Worm (Caenorhabditis elegans): ENCODE data around the gene sel-12.

sel-12 gene

ce11 chrX:932874-933273 is 17.2 kb downstream of the sel-12 start (continued):
- TF ChIP-seq nhr-85 (tag) (no peak), nhr-71 (tag; optimal IDR thresholded peaks at IDR 0.05) (no peak), elt-2 (tag; optimal IDR thresholded peaks at IDR 0.05) (no peak), ets-5 (GFP tag; IDR thresholded peaks at IDR 0.05) (no peak), elt-3 (tag; optimal IDR thresholded peaks at IDR 0.05) (no peak), mab-9 (GFP tag; IDR thresholded peaks at IDR 0.05) (no peak), nhr-76 (tag; optimal IDR thresholded peaks at IDR 0.05) (no peak), nhr-19 (GFP tag; conservative IDR thresholded peaks at IDR 0.05) (no peak), hpl-2 (GFP tag; optimal IDR thresholded peaks at IDR 0.05) (no peak), C04F5.9 (tag; optimal IDR thresholded peaks at IDR 0.05) (no peak), grh-1 (GFP tag; IDR thresholded peaks at IDR 0.05) (no peak), ceh-82 (tag; optimal IDR thresholded peaks at IDR 0.05) (peak in 2 of 3 experiments; percentile 37 to 45), pag-3 (tag; optimal IDR thresholded peaks at IDR 0.05; ENCODE audit: borderline replicate concordance, insufficient read depth) (no peak), lin-14 (GFP tag; optimal IDR thresholded peaks at IDR 0.05) (peak; percentile 84), zip-4 (GFP tag; optimal IDR thresholded peaks at IDR 0.05) (no peak), snu-23 (GFP tag; optimal IDR thresholded peaks at IDR 0.05) (peak; percentile 17), skn-1 (tag; optimal IDR thresholded peaks at IDR 0.05) (peak; percentile 55), egl-27 (tag; optimal IDR thresholded peaks at IDR 0.05) (no peak), Y116A8C.19 (tag; optimal IDR thresholded peaks at IDR 0.05; ENCODE audit: borderline replicate concordance) (no peak), dpl-1 (GFP tag; optimal IDR thresholded peaks at IDR 0.05) (peak in 1 of 3 experiments; percentile 8), mdl-1 (tag; optimal IDR thresholded peaks at IDR 0.05) (peak in 1 of 2 experiments; percentile 0), unc-130 (tag; optimal IDR thresholded peaks at IDR 0.05) (peak; percentile 13), nhr-28 (tag; optimal IDR thresholded peaks at IDR 0.05) (no peak), vab-15 (tag; optimal IDR thresholded peaks at IDR 0.05) (no peak), C34B4.2 (tag; optimal IDR thresholded peaks at IDR 0.05) (no peak), ceh-63 (GFP tag; optimal IDR thresholded peaks at IDR 0.05) (no peak), unc-86 (tag; optimal IDR thresholded peaks at IDR 0.05) (peak; percentile 37), fkh-4 (tag; optimal IDR thresholded peaks at IDR 0.05; ENCODE audit: borderline replicate concordance) (no peak), pqm-1 (tag; optimal IDR thresholded peaks at IDR 0.05) (no peak), nhr-47 (tag; optimal IDR thresholded peaks at IDR 0.05) (peak; percentile 47), swsn-7 (tag; optimal IDR thresholded peaks at IDR 0.05) (peak; percentile 30), efl-1 (optimal IDR thresholded peaks at IDR 0.05) (peak in 1 of 2 experiments; percentile 20), efl-1 (GFP tag; optimal IDR thresholded peaks at IDR 0.05 in 1 of 2) (peak in 1 of 2 experiments; percentile 65)

- TF ChIP-seq nhr-20 (tag; optimal IDR thresholded peaks at IDR 0.05) (no peak), irx-1 (tag; optimal IDR thresholded peaks at IDR 0.05) (no peak), lin-39 (tag; optimal IDR thresholded peaks at IDR 0.05) (no peak), fkh-4 (tag; optimal IDR thresholded peaks at IDR 0.05; ENCODE audit: borderline replicate concordance) (no peak), ceh-8 (GFP tag; optimal IDR thresholded peaks at IDR 0.05) (no peak), ama-1 (optimal IDR thresholded peaks at IDR 0.05) (no peak), isw-1 (GFP tag; IDR thresholded peaks at IDR 0.05) (no peak), nhr-11 (tag; optimal IDR thresholded peaks at IDR 0.05) (no peak), skn-1 (tag; optimal IDR thresholded peaks at IDR 0.05) (no peak), aly-2 (tag; optimal IDR thresholded peaks at IDR 0.05) (no peak), C04F5.9 (tag; optimal IDR thresholded peaks at IDR 0.05) (no peak), lin-13 (GFP tag; optimal IDR thresholded peaks at IDR 0.05) (no peak), blmp-1 (tag; optimal IDR thresholded peaks at IDR 0.05) (no peak), nhr-12 (tag; optimal IDR thresholded peaks at IDR 0.05) (no peak), ceh-90 (tag; optimal IDR thresholded peaks at IDR 0.05) (no peak), nhr-237 (tag; optimal IDR thresholded peaks at IDR 0.05) (no peak), nhr-85 (tag) (no peak), elt-3 (tag; optimal IDR thresholded peaks at IDR 0.05) (no peak)
These were observed 17.8 kb downstream of the sel-12 start, which contains the start of gene F35H12.1 for ce11 chrX:933504-933903. Gene F35H12.1, plus strand, starts transcription at chrX:933804.
